Worm (Caenorhabditis elegans): ENCODE data around the gene daf-12.

- TF ChIP-seq skn-1 (tag; optimal IDR thresholded peaks at IDR 0.05), result no peak
- TF ChIP-seq nhr-11 (tag; optimal IDR thresholded peaks at IDR 0.05), result no peak
- TF ChIP-seq elt-1 (tag; optimal IDR thresholded peaks at IDR 0.05), result no peak
- no peak for TF ChIP-seq lin-13 (GFP tag; optimal IDR thresholded peaks at IDR 0.05)
- TF ChIP-seq ztf-4 (tag; optimal IDR thresholded peaks at IDR 0.05), result no peak
- TF ChIP-seq alr-1 (tag; optimal IDR thresholded peaks at IDR 0.05), result no peak
- no peak for TF ChIP-seq lsy-2 (tag; optimal IDR thresholded peaks at IDR 0.05)
- TF ChIP-seq zag-1 (tag; optimal IDR thresholded peaks at IDR 0.05), result no peak
- TF ChIP-seq nhr-10 (tag; optimal IDR thresholded peaks at IDR 0.05), result no peak
Measured at ce11 chrX:10628454-10628853, 7.3 kb upstream of the daf-12 start, which contains the start of gene M79.2.
